Worm (Caenorhabditis elegans): ENCODE results near the gene M163.9.

M163.9 gene

ce11 chrX:14499830-14500409 lies 30.5 kb downstream of the M163.9 start (continued):
- TF ChIP-seq dpl-1 (GFP tag; optimal IDR thresholded peaks at IDR 0.05) (no peak), ZK337.2 (GFP tag; IDR thresholded peaks at IDR 0.05) (no peak), lin-1 (GFP tag; IDR thresholded peaks at IDR 0.05) (no peak), nhr-111 (GFP tag; optimal IDR thresholded peaks at IDR 0.05) (no peak), nhr-11 (tag; optimal IDR thresholded peaks at IDR 0.05) (no peak), hlh-30 (tag; optimal IDR thresholded peaks at IDR 0.05; ENCODE audit: insufficient read depth) (peak; percentile 86), aha-1 (tag) (peak; percentile 90), tag-97 (GFP tag; IDR thresholded peaks at IDR 0.05) (no peak), ctbp-1 (GFP tag; IDR thresholded peaks at IDR 0.05) (0 out of 2 replicates have a peak, but pooled peaks have one; percentile 39), ceh-82 (tag; optimal IDR thresholded peaks at IDR 0.05) (no peak), ztf-7 (tag; optimal IDR thresholded peaks at IDR 0.05) (no peak), nhr-28 (tag; optimal IDR thresholded peaks at IDR 0.05) (peak; percentile 60), hlh-11 (tag; optimal IDR thresholded peaks at IDR 0.05) (peak; percentile 11), unc-62 (GFP tag; optimal IDR thresholded peaks at IDR 0.05 in 1 of 2) (peak in 1 of 2 experiments; percentile 97), unc-62 (tag; optimal IDR thresholded peaks at IDR 0.05) (no peak), lin-39 (tag; optimal IDR thresholded peaks at IDR 0.05) (no peak)

DNA sequence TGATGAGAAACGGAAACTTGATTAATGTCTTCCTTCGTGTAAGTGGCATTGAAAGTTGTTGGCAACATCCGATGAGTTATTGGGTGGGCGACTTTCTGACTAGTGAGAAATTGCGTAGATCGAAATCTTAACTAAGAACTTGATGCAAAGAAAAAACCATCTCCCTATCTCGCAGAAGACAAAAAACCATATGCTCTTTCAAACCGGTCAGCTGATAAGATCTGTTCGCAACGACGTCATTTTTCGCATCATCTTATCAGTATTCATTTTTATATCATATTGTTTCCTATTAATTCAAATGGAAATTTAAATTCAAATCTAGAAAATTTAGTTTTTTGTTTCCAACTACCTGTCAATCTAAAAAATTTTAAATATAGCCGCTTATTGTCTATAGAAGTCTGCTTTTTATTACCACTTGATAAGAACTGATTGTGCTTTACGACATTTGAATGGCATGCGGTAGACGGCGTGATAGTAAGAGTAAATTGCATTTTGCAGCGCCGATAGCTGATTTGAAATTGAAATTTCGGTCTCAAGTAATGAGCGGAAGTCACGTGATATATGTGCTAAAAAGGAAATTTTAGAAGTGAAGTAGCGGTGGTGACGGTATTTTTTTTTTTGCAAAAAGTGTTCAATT lies 31.2 kb downstream of the M163.9 start:
- TF ChIP-seq ceh-62 (tag; optimal IDR thresholded peaks at IDR 0.05) (no peak), mdl-1 (tag; optimal IDR thresholded peaks at IDR 0.05) (peak in 1 of 2 experiments; percentile 62), skn-1 (tag; optimal IDR thresholded peaks at IDR 0.05) (no peak), ctbp-1 (GFP tag; IDR thresholded peaks at IDR 0.05) (no peak), zag-1 (tag; optimal IDR thresholded peaks at IDR 0.05) (no peak), ztf-7 (tag; optimal IDR thresholded peaks at IDR 0.05) (peak; percentile 2), nhr-237 (tag; optimal IDR thresholded peaks at IDR 0.05) (no peak), ztf-11 (tag; optimal IDR thresholded peaks at IDR 0.05) (no peak), duxl-1 (tag; optimal IDR thresholded peaks at IDR 0.05; ENCODE audit: poor library complexity) (no peak), lin-1 (GFP tag; IDR thresholded peaks at IDR 0.05) (peak; percentile 86), egl-27 (tag; optimal IDR thresholded peaks at IDR 0.05) (no peak), nhr-77 (tag; optimal IDR thresholded peaks at IDR 0.05) (peak; percentile 79), dmd-6 (GFP tag; IDR thresholded peaks at IDR 0.05) (peak; percentile 99), snpc-1.2 (GFP tag; IDR thresholded peaks at IDR 0.05) (no peak), ZK337.2 (GFP tag; IDR thresholded peaks at IDR 0.05) (no peak), mep-1 (tag; optimal IDR thresholded peaks at IDR 0.05) (no peak), unc-62 (GFP tag; optimal IDR thresholded peaks at IDR 0.05 in 1 of 2) (peak; percentile 38 to 47), unc-62 (tag; optimal IDR thresholded peaks at IDR 0.05) (no peak), daf-8 (GFP tag; IDR thresholded peaks at IDR 0.05) (no peak), nhr-11 (tag; optimal IDR thresholded peaks at IDR 0.05) (no peak), Y105C5A.15 (GFP tag; IDR thresholded peaks at IDR 0.05) (no peak), nhr-28 (tag; optimal IDR thresholded peaks at IDR 0.05) (peak; percentile 65), mes-2 (tag; optimal IDR thresholded peaks at IDR 0.05; ENCODE audit: poor library complexity, severe bottlenecking) (no peak), jun-1 (tag; optimal IDR thresholded peaks at IDR 0.05) (no peak), madf-9 (GFP tag; conservative IDR thresholded peaks at IDR 0.05) (no peak), mxl-3 (GFP tag; optimal IDR thresholded peaks at IDR 0.05) (no peak), R02D3.7 (tag; optimal IDR thresholded peaks at IDR 0.05) (no peak), cey-2 (tag; optimal IDR thresholded peaks at IDR 0.05; ENCODE audit: borderline replicate concordance, insufficient read depth) (no peak), daf-19 (GFP tag; conservative IDR thresholded peaks at IDR 0.05) (no peak), F37D6.2 (tag; optimal IDR thresholded peaks at IDR 0.05) (no peak), ceh-20 (GFP tag; IDR thresholded peaks at IDR 0.05) (0 out of 2 replicates have a peak, but pooled peaks have one; percentile 9), dmd-9 (GFP tag; IDR thresholded peaks at IDR 0.05) (no peak), fkh-10 (GFP tag; optimal IDR thresholded peaks at IDR 0.05) (no peak), gei-8 (GFP tag; optimal IDR thresholded peaks at IDR 0.05) (peak; percentile 94), ZK546.5 (tag; optimal IDR thresholded peaks at IDR 0.05) (no peak), lsy-2 (tag; optimal IDR thresholded peaks at IDR 0.05) (peak in 1 of 2 experiments; percentile 5), unc-39 (tag; optimal IDR thresholded peaks at IDR 0.05) (no peak), ces-1 (GFP tag; optimal IDR thresholded peaks at IDR 0.05) (no peak), mxl-2 (GFP tag; conservative IDR thresholded peaks at IDR 0.05) (no peak), nhr-41 (GFP tag; IDR thresholded peaks at IDR 0.05) (no peak)
